Worm (Caenorhabditis elegans) whole organism, midembryonic: ENCODE data around the gene nduc-2.

Experiments used
- T22C8.4 ChIP-seq: fragments of 200-800 bp; sonication (Bioruptor generic); IDR thresholded peaks from 2 replicates; pipeline ENCODE4 v1.3.6; 2022; ENCODE audit warnings: missing genetic modification characterization, missing compliant biosample characterization
- cog-1 ChIP-seq: sonication (generic microtip); optimal IDR thresholded peaks from 2 replicates; lab custom pipeline; 2016; ENCODE audit warnings: missing genetic modification characterization, missing compliant biosample characterization
- flt-1 ChIP-seq: fragments of 200-800 bp; sonication (Bioruptor generic); IDR thresholded peaks from 2 replicates; pipeline ENCODE4 v1.3.6; 2022; ENCODE audit warnings: missing genetic modification characterization, missing compliant biosample characterization
- klf-2 ChIP-seq: fragments of 200-800 bp; sonication (Bioruptor generic); conservative IDR thresholded peaks from 2 replicates; pipeline ENCODE4 v1.3.6; 2022; ENCODE audit warnings: missing genetic modification reagents, missing genetic modification characterization, missing compliant biosample characterization
- med-1 ChIP-seq: sonication (generic microtip); optimal IDR thresholded peaks from 2 replicates; lab custom pipeline; 2017; ENCODE audit warnings: missing genetic modification characterization, mild to moderate bottlenecking, missing compliant biosample characterization, antibody characterized with exemption, missing genetic modification reagents; ENCODE audit not compliant: insufficient read depth
- ref-1 ChIP-seq: fragments of 200-800 bp; sonication (Bioruptor generic); conservative IDR thresholded peaks from 2 replicates; pipeline ENCODE4 v1.3.6; 2022; ENCODE audit warnings: missing genetic modification reagents, missing genetic modification characterization, missing compliant biosample characterization
- tab-1 ChIP-seq: fragments of 200-800 bp; sonication (Bioruptor generic); IDR thresholded peaks from 2 replicates; pipeline ENCODE4 v1.3.6; 2022; ENCODE audit warnings: missing genetic modification characterization, missing compliant biosample characterization
- ztf-23 ChIP-seq: fragments of 200-800 bp; sonication (Bioruptor generic); IDR thresholded peaks from 2 replicates; pipeline ENCODE4 v1.3.6; 2022; ENCODE audit warnings: missing genetic modification reagents, missing genetic modification characterization, missing compliant biosample characterization
- ztf-29 ChIP-seq: fragments of 200-800 bp; sonication (Bioruptor generic); IDR thresholded peaks from 2 replicates; pipeline ENCODE4 v1.3.6; 2022; ENCODE audit warnings: missing genetic modification reagents, missing genetic modification characterization, missing compliant biosample characterization

Gene nduc-2

DNA sequence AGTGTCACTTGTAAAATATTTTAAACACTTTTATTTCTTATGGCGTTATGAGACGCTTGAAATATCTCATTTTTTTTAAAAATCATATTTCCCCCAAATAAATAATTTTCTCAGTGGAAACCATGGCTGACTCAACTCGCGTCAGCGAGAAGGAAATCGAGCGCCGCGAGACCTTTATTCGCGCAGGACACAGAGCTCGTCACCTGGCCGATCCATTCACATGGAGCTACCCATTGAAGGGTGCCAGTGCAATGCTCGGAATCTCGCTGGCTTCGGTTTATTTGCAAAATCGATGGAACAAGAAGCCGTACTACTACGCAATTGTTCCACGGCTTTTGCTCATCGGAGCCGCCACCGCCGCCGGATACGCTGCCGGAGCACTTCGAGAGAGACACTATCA, at the start of gene nduc-2:
Gene nduc-2 (plus strand): TSS at position 113 of the 400 bp plus-strand sequence.
- no peak for TF ChIP-seq ref-1 (GFP tag; lab: Robert Waterston, UW)
- TF ChIP-seq T22C8.4 = no peak
- no peak for TF ChIP-seq flt-1 (GFP tag; lab: Robert Waterston, UW)
- TF ChIP-seq ztf-29 (GFP tag; lab: Robert Waterston, UW) = no peak
- TF ChIP-seq cog-1 (tag; lab: Kevin White, UChicago) = no peak
- TF ChIP-seq ztf-23 (GFP tag; lab: Robert Waterston, UW) = no peak
- no peak for TF ChIP-seq med-1 (GFP tag; lab: Kevin White, UChicago)
- no peak for TF ChIP-seq tab-1 (GFP tag; lab: Robert Waterston, UW)
- no peak for TF ChIP-seq klf-2 (GFP tag; lab: Robert Waterston, UW)

DNA sequence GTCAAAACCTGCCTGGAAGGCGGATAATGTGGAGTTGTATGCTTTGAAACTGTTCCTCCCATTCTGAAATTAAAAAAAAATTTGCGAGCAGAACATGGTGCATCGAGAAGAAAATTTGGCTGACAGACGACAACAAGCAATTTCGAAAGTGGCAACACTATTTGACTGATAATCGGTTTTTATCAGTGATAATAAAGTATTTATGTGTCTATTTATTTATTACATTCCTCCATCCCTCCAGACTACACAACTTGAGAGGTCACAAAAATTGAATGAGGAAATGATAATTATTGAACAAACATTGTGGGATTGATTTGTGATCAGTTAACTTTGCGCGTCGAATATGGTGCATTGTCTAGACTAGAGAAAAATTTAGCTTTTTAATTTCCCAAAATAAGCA, 47.2 kb upstream of the nduc-2 start, which contains the start of gene cest-25:
Gene cest-25 (minus strand): TSS at position 63 of the 400 bp plus-strand sequence.
- TF ChIP-seq med-1 (GFP tag; lab: Kevin White, UChicago) (no peak), klf-2 (GFP tag; lab: Robert Waterston, UW) (no peak), tab-1 (GFP tag; lab: Robert Waterston, UW) (no peak), ref-1 (GFP tag; lab: Robert Waterston, UW) (no peak), ztf-29 (GFP tag; lab: Robert Waterston, UW) (no peak), T22C8.4 (no peak), ztf-23 (GFP tag; lab: Robert Waterston, UW) (no peak), flt-1 (GFP tag; lab: Robert Waterston, UW) (no peak), cog-1 (tag; lab: Kevin White, UChicago) (no peak)

DNA sequence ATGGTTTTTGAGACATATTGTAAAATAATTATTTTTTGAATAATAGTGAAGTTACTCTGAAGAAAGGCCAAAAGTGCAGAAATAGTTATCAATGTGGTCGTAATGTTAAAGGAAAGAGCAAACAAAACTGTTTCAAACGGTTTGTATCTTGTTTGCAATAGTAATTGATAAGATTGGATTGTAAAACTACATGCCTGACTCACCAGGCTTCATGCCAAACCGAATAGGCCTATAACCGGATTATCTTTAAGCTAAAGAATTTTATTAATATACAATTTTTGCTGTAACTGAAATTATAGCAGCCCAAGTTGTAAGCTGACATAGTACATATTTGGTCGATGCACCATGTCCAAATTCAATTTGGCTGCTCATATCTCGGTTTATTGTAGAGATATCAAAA, 40.1 kb upstream of the nduc-2 start, which contains the start of gene Y71H2AM.14:
Gene Y71H2AM.14 (minus strand): TSS at position 101 of the 400 bp plus-strand sequence.
- TF ChIP-seq flt-1 (GFP tag; lab: Robert Waterston, UW) = no peak
- TF ChIP-seq klf-2 (GFP tag; lab: Robert Waterston, UW) = no peak
- TF ChIP-seq tab-1 (GFP tag; lab: Robert Waterston, UW) = no peak
- TF ChIP-seq ztf-23 (GFP tag; lab: Robert Waterston, UW) = no peak
- no peak for TF ChIP-seq cog-1 (tag; lab: Kevin White, UChicago)
- no peak for TF ChIP-seq T22C8.4
- TF ChIP-seq med-1 (GFP tag; lab: Kevin White, UChicago) = no peak
- no peak for TF ChIP-seq ztf-29 (GFP tag; lab: Robert Waterston, UW)
- no peak for TF ChIP-seq ref-1 (GFP tag; lab: Robert Waterston, UW)

DNA sequence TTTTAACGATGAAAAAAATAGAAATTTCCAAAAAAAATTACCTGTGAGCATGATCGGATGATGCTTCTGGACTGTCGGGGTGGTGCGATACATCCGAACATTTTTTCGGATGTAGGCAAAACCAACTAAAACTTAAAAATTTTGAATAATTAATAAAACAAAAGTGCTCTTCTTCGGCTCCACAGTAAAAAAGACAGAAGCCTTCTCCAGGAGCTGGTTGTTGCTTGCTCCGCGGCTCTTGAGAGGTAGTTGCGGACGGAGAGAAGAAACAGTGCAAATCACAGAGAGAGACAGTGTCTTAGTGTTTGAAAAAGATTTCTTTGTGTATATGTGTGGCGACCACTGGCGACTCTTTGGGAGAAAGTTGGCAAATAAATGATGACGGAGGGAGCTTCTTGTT, 30.4 kb upstream of the nduc-2 start, which contains the start of gene gldi-9:
Gene gldi-9 (minus strand): TSS at position 101 of the 400 bp plus-strand sequence.
- TF ChIP-seq tab-1 (GFP tag; lab: Robert Waterston, UW) = no peak
- TF ChIP-seq flt-1 (GFP tag; lab: Robert Waterston, UW) = 0 out of 2 replicates have a peak, but pooled peaks have one; percentile 35

DNA sequence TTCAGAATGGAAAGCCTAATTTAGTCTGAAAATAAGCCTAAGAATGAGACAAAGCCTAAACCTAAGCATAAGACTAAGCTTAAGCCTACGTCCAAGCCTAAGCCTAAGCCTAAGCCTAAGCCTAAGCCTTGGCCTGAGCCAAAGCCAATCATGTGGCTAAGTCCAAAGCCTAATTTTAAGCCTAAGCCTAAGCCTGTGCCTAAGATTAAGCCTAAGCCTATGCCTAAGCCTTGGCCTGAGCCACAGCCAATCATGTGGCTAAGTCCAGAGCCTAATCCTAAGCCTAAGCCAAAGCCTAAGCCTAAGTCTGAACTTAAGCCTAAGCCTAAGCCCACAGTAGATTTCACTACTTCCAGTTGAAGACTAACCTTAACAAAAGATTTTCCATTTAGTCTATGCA, 29.2 kb upstream of the nduc-2 start:
- TF ChIP-seq cog-1 (tag; lab: Kevin White, UChicago) (no peak), flt-1 (GFP tag; lab: Robert Waterston, UW) (no peak), T22C8.4 (no peak), tab-1 (GFP tag; lab: Robert Waterston, UW) (no peak), med-1 (GFP tag; lab: Kevin White, UChicago) (no peak), ztf-29 (GFP tag; lab: Robert Waterston, UW) (no peak), ref-1 (GFP tag; lab: Robert Waterston, UW) (no peak), ztf-23 (GFP tag; lab: Robert Waterston, UW) (no peak), klf-2 (GFP tag; lab: Robert Waterston, UW) (no peak)

DNA sequence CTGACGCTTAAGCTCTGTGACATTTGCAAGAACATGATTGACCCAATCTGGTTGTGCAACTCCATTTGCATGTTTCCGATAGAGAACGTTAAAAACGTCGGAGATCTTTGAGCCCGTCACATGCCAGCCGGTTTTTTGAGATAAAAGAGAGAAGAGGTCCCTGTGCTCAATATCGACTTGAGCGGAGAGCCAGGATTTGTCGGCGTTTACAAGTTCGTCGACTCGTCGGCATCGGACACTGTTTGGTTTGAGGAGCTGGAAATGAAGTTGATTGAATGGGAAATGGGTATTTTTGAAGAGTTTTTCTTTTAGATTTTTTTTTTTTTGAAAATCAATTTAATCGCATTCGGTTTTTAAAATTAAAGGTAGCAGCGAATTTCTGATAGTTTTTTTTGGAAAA, 28.6 kb upstream of the nduc-2 start:
- no peak for TF ChIP-seq tab-1 (GFP tag; lab: Robert Waterston, UW)
- no peak for TF ChIP-seq ztf-29 (GFP tag; lab: Robert Waterston, UW)
- no peak for TF ChIP-seq med-1 (GFP tag; lab: Kevin White, UChicago)
- TF ChIP-seq klf-2 (GFP tag; lab: Robert Waterston, UW) = no peak

DNA sequence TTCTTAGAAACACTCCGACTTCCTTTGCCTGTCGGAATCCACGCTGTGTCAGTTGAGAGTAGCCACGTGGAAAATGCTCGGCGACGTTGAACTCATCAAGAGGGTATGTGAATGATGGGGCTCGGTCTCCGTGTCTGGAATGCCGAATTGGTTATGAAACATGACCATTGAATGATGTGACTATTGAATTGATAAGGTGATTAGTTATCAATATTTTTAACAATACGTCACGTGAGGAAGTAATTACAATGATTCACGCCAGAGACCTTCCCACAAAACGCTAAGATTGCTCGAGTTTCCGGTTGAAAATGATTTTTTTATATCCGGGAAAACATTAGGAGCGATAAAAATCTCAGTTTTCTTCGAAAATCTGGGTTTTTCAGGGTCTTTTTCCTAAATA, 27.3 kb upstream of the nduc-2 start:
- TF ChIP-seq tab-1 (GFP tag; lab: Robert Waterston, UW) = no peak
- TF ChIP-seq ref-1 (GFP tag; lab: Robert Waterston, UW) = no peak
- TF ChIP-seq T22C8.4 = no peak
- TF ChIP-seq klf-2 (GFP tag; lab: Robert Waterston, UW) = no peak

DNA sequence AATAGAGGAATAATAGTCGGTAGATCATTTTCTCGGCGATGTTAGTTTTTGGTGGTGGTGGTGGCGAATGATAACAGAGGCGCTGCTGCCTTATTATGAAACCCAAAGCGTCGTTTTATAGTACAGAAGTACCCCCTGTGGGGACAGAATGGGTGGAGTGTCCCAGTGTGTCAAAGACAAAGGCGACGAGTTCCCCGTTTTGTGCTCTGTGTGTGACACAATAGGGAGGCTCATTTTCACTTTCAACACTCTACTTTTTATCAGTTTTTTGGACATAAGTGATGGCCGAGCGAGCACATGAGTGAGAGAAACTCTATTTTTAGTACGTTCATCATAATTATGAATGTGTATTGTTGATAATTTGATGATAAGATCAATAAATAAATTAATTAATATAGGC, 25.9 kb upstream of the nduc-2 start, which contains the start of gene pho-9:
Gene pho-9 (minus strand): TSS at position 91 of the 400 bp plus-strand sequence.
- TF ChIP-seq T22C8.4 (no peak), flt-1 (GFP tag; lab: Robert Waterston, UW) (no peak), ztf-29 (GFP tag; lab: Robert Waterston, UW) (no peak), klf-2 (GFP tag; lab: Robert Waterston, UW) (no peak)

DNA sequence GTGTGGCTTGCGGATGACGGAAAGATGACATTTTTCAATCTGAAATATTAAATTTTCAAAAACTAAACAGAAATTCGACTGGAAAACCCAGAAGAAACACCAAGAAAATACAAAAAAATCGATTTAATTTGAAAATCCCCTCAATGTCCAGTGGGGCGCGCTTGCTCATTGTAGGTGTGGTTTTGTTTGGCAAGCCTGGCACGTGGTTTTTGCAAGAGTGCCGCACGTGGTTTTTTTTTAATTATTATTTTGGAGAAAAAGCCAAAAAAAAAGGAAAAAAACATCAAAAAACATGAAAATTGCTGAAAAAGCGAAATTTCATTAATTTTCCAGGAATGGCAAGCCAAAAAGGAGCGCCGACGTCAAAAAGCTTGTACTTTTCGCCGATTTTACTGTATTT, 18.0 kb upstream of the nduc-2 start, which contains the start of gene swsn-3:
Gene swsn-3 (minus strand): TSS at position 45 of the 400 bp plus-strand sequence.
- TF ChIP-seq tab-1 (GFP tag; lab: Robert Waterston, UW) = peak; percentile 86; the same call in 1 of the 2 replicates
- peak; percentile 73 for TF ChIP-seq klf-2 (GFP tag; lab: Robert Waterston, UW)
- peak; percentile 90 for TF ChIP-seq cog-1 (tag; lab: Kevin White, UChicago)
- TF ChIP-seq ztf-29 (GFP tag; lab: Robert Waterston, UW) = peak; percentile 89
- peak; percentile 93 for TF ChIP-seq med-1 (GFP tag; lab: Kevin White, UChicago)
- TF ChIP-seq T22C8.4 = peak; percentile 90
- peak; percentile 87 for TF ChIP-seq flt-1 (GFP tag; lab: Robert Waterston, UW)
- TF ChIP-seq ref-1 (GFP tag; lab: Robert Waterston, UW) = peak; percentile 71
- TF ChIP-seq ztf-23 (GFP tag; lab: Robert Waterston, UW) = peak; percentile 90

DNA sequence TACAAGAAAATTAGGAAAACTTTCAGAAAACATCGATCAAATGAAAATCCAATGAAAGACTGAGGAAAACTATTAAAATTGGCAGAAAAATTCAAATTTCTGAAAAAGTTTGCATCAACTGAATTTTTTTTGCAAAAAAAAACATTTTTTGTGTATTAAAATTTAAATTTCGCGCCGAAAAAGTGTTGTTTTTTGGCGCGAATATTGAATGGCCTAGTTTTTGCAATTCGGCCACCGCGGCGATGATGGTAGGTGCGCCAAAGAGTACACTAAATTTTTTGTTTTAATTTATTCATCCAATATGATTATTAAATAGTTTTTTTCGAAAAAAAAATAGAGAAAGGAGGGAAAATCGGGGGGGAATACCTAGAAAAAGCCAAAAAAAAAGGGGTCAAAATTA, 17.6 kb upstream of the nduc-2 start:
- TF ChIP-seq ztf-23 (GFP tag; lab: Robert Waterston, UW) (no peak), ref-1 (GFP tag; lab: Robert Waterston, UW) (no peak), cog-1 (tag; lab: Kevin White, UChicago) (no peak), flt-1 (GFP tag; lab: Robert Waterston, UW) (no peak), klf-2 (GFP tag; lab: Robert Waterston, UW) (no peak), tab-1 (GFP tag; lab: Robert Waterston, UW) (no peak)
